Fruit fly (Drosophila melanogaster): ENCODE data around the gene wnd.

wnd gene

DNA sequence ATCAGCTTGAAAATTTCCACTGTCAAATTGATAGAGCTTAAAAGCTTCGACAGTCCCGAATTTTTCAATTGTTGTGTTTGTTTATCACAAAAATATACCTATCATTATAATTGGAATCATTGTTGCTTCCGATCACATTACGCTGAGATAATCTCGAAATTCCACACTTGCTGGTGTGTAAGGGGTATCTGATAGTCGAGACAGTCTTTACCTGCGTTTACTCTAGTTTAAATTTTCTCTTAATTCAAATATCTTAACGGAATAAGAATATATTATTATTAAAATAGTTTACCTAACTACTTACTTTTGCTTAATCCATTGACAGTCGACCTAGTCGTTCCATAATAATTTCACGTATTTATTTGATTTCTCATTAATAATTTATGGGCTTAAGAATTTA, 14.5 kb upstream of the wnd start:
- TF ChIP-seq rn (GFP tag; IDR thresholded peaks at IDR 0.05), result no peak
- no peak for TF ChIP-seq fd96Ca (GFP tag; IDR thresholded peaks at IDR 0.05)
- TF ChIP-seq CG9948 (tag; optimal IDR thresholded peaks at IDR 0.05), result no peak
- TF ChIP-seq CG13204 (GFP tag; optimal IDR thresholded peaks at IDR 0.05), result no peak
- TF ChIP-seq EcR (GFP tag; optimal IDR thresholded peaks at IDR 0.05), result no peak
- TF ChIP-seq gl (tag; optimal IDR thresholded peaks at IDR 0.05), result no peak
- no peak for TF ChIP-seq CG10348 (GFP tag; IDR thresholded peaks at IDR 0.05)
- no peak for TF ChIP-seq Snoo (tag; optimal IDR thresholded peaks at IDR 0.05)
- TF ChIP-seq CG8159 (tag; optimal IDR thresholded peaks at IDR 0.05), result no peak
- no peak for TF ChIP-seq CG15710 (tag; optimal IDR thresholded peaks at IDR 0.05)
- no peak for TF ChIP-seq CG34367 (tag; optimal IDR thresholded peaks at IDR 0.05)
- no peak for TF ChIP-seq CG14655 (GFP tag; optimal IDR thresholded peaks at IDR 0.05)
- TF ChIP-seq CG8301 (tag; optimal IDR thresholded peaks at IDR 0.05), result no peak
- TF ChIP-seq Ets98B (GFP tag; IDR thresholded peaks at IDR 0.05), result no peak
- no peak for TF ChIP-seq CG17806 (tag; optimal IDR thresholded peaks at IDR 0.05)
- TF ChIP-seq CG4496 (GFP tag; IDR thresholded peaks at IDR 0.05), result no peak
- TF ChIP-seq Pif1B (GFP tag; optimal IDR thresholded peaks at IDR 0.05), result no peak

DNA sequence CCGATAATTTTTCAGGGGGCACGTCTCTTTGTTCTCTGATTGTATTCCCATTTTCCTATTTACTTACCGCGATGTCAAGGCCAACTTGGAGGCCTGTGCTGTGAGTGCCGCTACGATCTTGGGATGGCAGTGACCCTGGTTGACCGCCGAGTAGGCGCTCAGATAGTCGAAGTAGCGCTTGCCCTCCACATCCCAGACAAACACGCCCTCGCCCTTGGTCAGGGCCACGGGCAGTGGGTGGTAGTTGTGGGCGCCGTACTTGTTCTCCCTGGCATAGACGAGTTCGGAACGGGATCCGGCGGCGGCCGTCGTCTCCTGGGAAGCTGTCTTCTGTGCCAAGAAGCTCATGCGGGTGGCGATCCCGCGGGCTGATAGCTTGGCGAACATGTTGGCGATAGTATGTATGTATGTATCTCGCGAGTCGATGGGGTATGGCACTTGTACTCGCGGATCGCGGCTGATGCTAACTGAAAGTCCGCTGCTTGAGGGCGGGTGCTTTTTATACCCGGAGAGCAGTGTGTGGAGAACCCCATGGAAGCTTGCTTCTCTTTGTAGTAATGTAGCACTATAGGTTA, 13.9 kb upstream of the wnd start, which contains the start of gene Oat:
Gene Oat, minus strand, starts transcription at position 478 of the 575 bp plus-strand sequence.
- TF ChIP-seq Snoo (tag; optimal IDR thresholded peaks at IDR 0.05), result no peak
- TF ChIP-seq EcR (GFP tag; optimal IDR thresholded peaks at IDR 0.05), result peak; percentile 14
- peak; percentile 33; the same call in 1 of the 3 replicates for TF ChIP-seq fd96Ca (GFP tag; IDR thresholded peaks at IDR 0.05)

DNA sequence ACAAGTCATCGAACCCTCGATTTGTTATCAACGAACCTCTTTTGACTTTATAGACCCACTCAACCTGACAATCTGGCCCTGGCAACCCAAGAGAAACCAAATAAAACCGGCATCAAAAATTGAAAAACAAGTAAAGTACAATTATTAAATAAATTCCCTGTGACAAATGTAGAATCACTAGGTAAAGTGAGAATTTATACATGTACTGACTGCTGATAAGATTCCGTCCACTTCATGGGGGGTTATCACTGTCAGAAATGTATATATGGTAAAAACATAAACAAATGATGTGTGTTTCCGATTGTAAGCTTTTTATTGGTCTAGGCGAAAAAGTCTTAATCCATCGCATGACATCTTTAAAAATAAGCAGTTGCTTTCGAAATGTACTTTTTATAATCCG, 13.1 kb upstream of the wnd start:
- no peak for TF ChIP-seq fd96Ca (GFP tag; IDR thresholded peaks at IDR 0.05)
- TF ChIP-seq rn (GFP tag; IDR thresholded peaks at IDR 0.05), result no peak
- no peak for TF ChIP-seq CG4496 (GFP tag; IDR thresholded peaks at IDR 0.05)
- TF ChIP-seq Ets98B (GFP tag; IDR thresholded peaks at IDR 0.05), result no peak
- TF ChIP-seq Snoo (tag; optimal IDR thresholded peaks at IDR 0.05), result no peak
- no peak for TF ChIP-seq CG10348 (GFP tag; IDR thresholded peaks at IDR 0.05)
- TF ChIP-seq CG17806 (tag; optimal IDR thresholded peaks at IDR 0.05), result no peak
- TF ChIP-seq CG9948 (tag; optimal IDR thresholded peaks at IDR 0.05), result no peak
- TF ChIP-seq CG15710 (tag; optimal IDR thresholded peaks at IDR 0.05), result no peak

DNA sequence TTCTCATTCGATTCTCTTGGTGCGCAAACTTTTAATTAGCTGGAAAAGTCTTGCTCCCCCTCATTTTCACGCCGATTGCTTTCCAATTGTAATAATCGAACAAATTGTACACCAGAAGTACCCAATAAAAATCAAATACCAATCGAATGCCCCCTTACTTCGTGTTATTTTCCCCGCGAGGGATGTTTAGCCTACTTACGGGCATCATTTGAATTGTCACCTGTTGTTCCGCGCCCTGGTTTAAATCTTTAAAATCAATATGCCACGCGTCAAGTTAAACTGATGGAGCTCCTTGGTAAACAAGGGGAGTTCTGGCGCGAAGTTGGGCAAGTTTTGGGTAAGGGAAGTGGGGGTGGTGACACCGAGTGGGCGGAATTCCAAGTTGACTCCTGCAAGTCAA, 10.7 kb upstream of the wnd start:
- TF ChIP-seq CG4496 (GFP tag; IDR thresholded peaks at IDR 0.05), result no peak
- no peak for TF ChIP-seq CG13204 (GFP tag; optimal IDR thresholded peaks at IDR 0.05)
- no peak for TF ChIP-seq CG32121 (GFP tag; IDR thresholded peaks at IDR 0.05)
- TF ChIP-seq D1 (tag; optimal IDR thresholded peaks at IDR 0.05), result no peak
- TF ChIP-seq rn (GFP tag; IDR thresholded peaks at IDR 0.05), result no peak
- TF ChIP-seq CG10348 (GFP tag; IDR thresholded peaks at IDR 0.05), result no peak
- no peak for TF ChIP-seq CG8159 (tag; optimal IDR thresholded peaks at IDR 0.05)
- TF ChIP-seq CG9948 (tag; optimal IDR thresholded peaks at IDR 0.05), result no peak
- TF ChIP-seq CG12605 (GFP tag; IDR thresholded peaks at IDR 0.05), result no peak
- no peak for TF ChIP-seq gl (tag; optimal IDR thresholded peaks at IDR 0.05)
- no peak for TF ChIP-seq CG34367 (tag; optimal IDR thresholded peaks at IDR 0.05)
- no peak for TF ChIP-seq CG14655 (GFP tag; optimal IDR thresholded peaks at IDR 0.05)
- TF ChIP-seq CG15710 (tag; optimal IDR thresholded peaks at IDR 0.05), result no peak
- no peak for TF ChIP-seq EcR (GFP tag; optimal IDR thresholded peaks at IDR 0.05)

DNA sequence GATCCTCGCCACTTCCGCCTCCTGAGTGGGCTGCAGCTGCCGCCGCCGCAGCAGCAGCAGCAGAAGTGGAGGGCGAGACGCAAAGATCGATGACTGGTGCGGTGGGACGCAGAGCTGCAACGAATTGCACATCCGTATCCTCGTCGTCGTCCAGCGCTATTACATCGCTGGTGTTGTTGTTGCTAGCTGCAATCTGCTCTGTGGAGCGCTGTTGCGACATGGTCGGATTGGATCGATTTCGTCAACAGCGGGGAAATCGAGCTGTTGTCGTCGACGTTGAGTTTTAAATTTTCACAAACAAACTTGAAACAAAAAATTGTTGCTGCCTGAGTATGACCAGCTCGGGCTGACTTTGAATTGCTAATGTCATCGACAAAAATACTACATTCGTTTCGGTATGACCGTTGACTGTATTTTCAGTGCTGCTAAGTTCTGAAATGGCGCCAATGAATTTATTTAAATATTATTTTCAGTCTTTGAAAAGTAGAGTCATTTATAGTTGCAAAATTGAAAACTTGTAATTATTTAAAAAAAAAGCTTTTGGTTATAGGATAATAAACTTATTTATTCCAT, 7.0 kb upstream of the wnd start, which contains the start of gene Rnf146:
Gene Rnf146, minus strand, starts transcription at position 369 of the 573 bp plus-strand sequence.
- TF ChIP-seq rn (GFP tag; IDR thresholded peaks at IDR 0.05), result no peak
- TF ChIP-seq gl (tag; optimal IDR thresholded peaks at IDR 0.05), result peak; percentile 20
- peak; percentile 37 for TF ChIP-seq D1 (tag; optimal IDR thresholded peaks at IDR 0.05)

DNA sequence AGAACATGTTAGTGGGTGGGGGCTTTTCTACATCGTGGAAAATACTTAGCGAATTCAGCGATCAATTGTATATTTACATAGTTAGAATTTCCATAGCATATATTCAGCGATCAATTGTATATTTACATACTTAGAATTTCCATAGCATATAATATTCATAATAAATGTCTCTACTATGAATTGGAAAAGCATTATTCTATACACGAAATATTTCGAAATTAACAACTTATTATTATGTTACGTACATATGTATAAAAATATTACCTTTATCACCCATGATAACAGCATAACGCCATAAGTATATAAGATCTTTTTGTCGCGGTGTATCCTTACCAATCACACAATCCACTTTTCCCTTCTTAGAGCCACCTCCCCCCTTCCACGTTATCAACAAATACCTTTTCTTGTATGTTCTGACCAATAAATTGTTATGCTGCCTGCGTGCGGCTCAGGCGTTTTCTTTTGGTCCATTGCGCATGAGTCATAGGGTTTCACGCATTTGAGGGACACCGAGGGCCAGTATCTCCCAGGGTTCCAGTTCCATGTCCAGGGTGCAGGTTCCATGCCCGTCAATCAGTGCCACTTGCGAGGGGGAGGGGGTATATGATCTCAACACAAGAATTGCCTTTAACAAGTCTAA, 1.4 kb upstream of the wnd start:
- TF ChIP-seq CG8301 (tag; optimal IDR thresholded peaks at IDR 0.05) (peak; percentile 38), CG9948 (tag; optimal IDR thresholded peaks at IDR 0.05) (peak; percentile 54), CG34367 (tag; optimal IDR thresholded peaks at IDR 0.05) (no peak), Pif1B (GFP tag; optimal IDR thresholded peaks at IDR 0.05) (no peak), CG14655 (GFP tag; optimal IDR thresholded peaks at IDR 0.05) (no peak), Snoo (tag; optimal IDR thresholded peaks at IDR 0.05) (no peak), Pif1A (GFP tag; optimal IDR thresholded peaks at IDR 0.05) (no peak), CG4496 (GFP tag; IDR thresholded peaks at IDR 0.05) (no peak), D1 (tag; optimal IDR thresholded peaks at IDR 0.05) (peak; percentile 38), Ets98B (GFP tag; IDR thresholded peaks at IDR 0.05) (no peak), CG8159 (tag; optimal IDR thresholded peaks at IDR 0.05) (peak; percentile 19), CG17806 (tag; optimal IDR thresholded peaks at IDR 0.05) (peak; percentile 16), CG10348 (GFP tag; IDR thresholded peaks at IDR 0.05) (no peak), rn (GFP tag; IDR thresholded peaks at IDR 0.05) (no peak), CG15710 (tag; optimal IDR thresholded peaks at IDR 0.05) (peak; percentile 32), fd96Ca (GFP tag; IDR thresholded peaks at IDR 0.05) (no peak)
